Worm (Caenorhabditis elegans): Measurements from ENCODE around the gene nlp-28.

- TF ChIP-seq him-1 (tag; optimal IDR thresholded peaks at IDR 0.05) (no peak), dao-5 (tag; optimal IDR thresholded peaks at IDR 0.05) (no peak), W03F9.2 (tag; optimal IDR thresholded peaks at IDR 0.05) (no peak)
Observed at ce11 chrV:3961235-3961634, 26.5 kb upstream of the nlp-28 start, which contains the start of gene cyp-34A6.

Measured in whole organism, L4/young adult.